Fruit fly (Drosophila melanogaster) whole organism, embryonic: ENCODE data around the gene MBD-like.

Experiments used
- Antp ChIP-seq: fragments of 200-800 bp; sonication (Bioruptor generic); optimal IDR thresholded peaks from 3 replicates; lab custom pipeline; 2016; ENCODE audit warnings: missing biosample characterization, missing genetic modification characterization
- CG10209 ChIP-seq: fragments of 200-800 bp; sonication (Bioruptor generic); optimal IDR thresholded peaks from 3 replicates; lab custom pipeline; 2017; ENCODE audit warnings: missing biosample characterization, mild to moderate bottlenecking, missing genetic modification characterization, missing genetic modification reagents
- CG8944 ChIP-seq: fragments of 200-800 bp; sonication (Bioruptor generic); optimal IDR thresholded peaks from 3 replicates; lab custom pipeline; 2016; ENCODE audit warnings: missing biosample characterization, missing genetic modification characterization
- Ets97D ChIP-seq: fragments of 200-800 bp; sonication (Bioruptor generic); optimal IDR thresholded peaks from 3 replicates; lab custom pipeline; 2016; ENCODE audit warnings: missing biosample characterization, missing genetic modification characterization
- HLHmδ ChIP-seq: fragments of 200-800 bp; sonication (Bioruptor generic); optimal IDR thresholded peaks from 2 replicates; lab custom pipeline; 2018; ENCODE audit warnings: missing biosample characterization, mild to moderate bottlenecking, missing genetic modification characterization, moderate library complexity
- Hr39 ChIP-seq: fragments of >200 bp; optimal IDR thresholded peaks from 2 replicates; lab custom pipeline; 2017
- Oaz ChIP-seq: fragments of 200-800 bp; sonication (Bioruptor generic); IDR thresholded peaks from 2 replicates; pipeline ENCODE4 v1.3.6; 2022; ENCODE audit warnings: missing biosample characterization, missing genetic modification characterization
- PHDP ChIP-seq: fragments of 200-800 bp; sonication (Bioruptor generic); optimal IDR thresholded peaks from 3 replicates; lab custom pipeline; 2018; ENCODE audit warnings: missing biosample characterization, mild to moderate bottlenecking, missing genetic modification characterization, moderate library complexity
- jumu ChIP-seq: fragments of 200-800 bp; sonication (Bioruptor generic); optimal IDR thresholded peaks from 3 replicates; lab custom pipeline; 2016; ENCODE audit warnings: missing biosample characterization, missing genetic modification characterization

dm6 chr3R:9561121-9561520 lies 1.6 kb downstream of the MBD-like start:
- TF ChIP-seq Hr39 (lab: Kevin White, UChicago) (no peak), PHDP (tag; lab: Kevin White, UChicago) (no peak), Oaz (GFP tag; lab: Robert Waterston, UW) (no peak), HLHmδ (GFP tag; lab: Kevin White, UChicago) (no peak), Antp (GFP tag; lab: Kevin White, UChicago) (no peak), CG8944 (GFP tag; lab: Kevin White, UChicago) (no peak), CG10209 (GFP tag; lab: Kevin White, UChicago) (no peak), jumu (GFP tag; lab: Kevin White, UChicago) (no peak), Ets97D (GFP tag; lab: Kevin White, UChicago) (no peak)
